Worm (Caenorhabditis elegans): ENCODE measurements around the gene F53F8.3.

DNA sequence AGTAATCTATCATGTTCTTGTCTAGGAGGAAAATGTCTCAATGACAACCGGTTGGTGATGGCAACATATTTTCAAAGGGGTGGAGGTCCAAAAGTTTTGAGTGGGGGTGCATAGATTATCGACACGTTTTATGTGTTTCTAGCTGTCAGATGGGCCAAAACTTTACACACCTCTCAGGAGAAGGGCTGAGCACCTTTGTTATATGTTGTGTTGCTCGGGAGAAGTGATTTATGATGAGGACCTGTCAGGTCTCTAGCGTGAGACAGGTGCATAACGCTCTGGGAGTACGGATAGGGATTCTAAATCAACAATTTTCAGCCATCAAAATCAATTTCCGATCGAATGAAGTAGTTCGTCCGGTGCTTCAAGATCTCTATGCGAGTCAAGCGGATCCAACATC, 32.7 kb downstream of the F53F8.3 start:
- TF ChIP-seq fkh-3 (tag; optimal IDR thresholded peaks at IDR 0.05) = no peak
- TF ChIP-seq dpl-1 (GFP tag; optimal IDR thresholded peaks at IDR 0.05) = no peak
- TF ChIP-seq egl-18 (GFP tag; IDR thresholded peaks at IDR 0.05) = no peak
- TF ChIP-seq madf-10 (tag; optimal IDR thresholded peaks at IDR 0.05) = no peak
- no peak for TF ChIP-seq sea-2 (GFP tag; IDR thresholded peaks at IDR 0.05)
- TF ChIP-seq him-1 (tag; optimal IDR thresholded peaks at IDR 0.05) = no peak
